Fruit fly (Drosophila melanogaster) whole organism, adult: ENCODE measurements around the gene sn.

ENCODE experiments used
- CG11617 ChIP-seq: fragments of 200-800 bp; sonication (Bioruptor generic); optimal IDR thresholded peaks from 2 replicates; lab custom pipeline; 2017; ENCODE audit warnings: mild to moderate bottlenecking, missing biosample characterization, missing genetic modification reagents, missing genetic modification characterization
- CG12768 ChIP-seq: fragments of 200-800 bp; sonication (Bioruptor generic); optimal IDR thresholded peaks from 2 replicates; lab custom pipeline; 2017; ENCODE audit warnings: missing biosample characterization, missing genetic modification characterization, mild to moderate bottlenecking, moderate library complexity, missing genetic modification reagents
- CG14711 ChIP-seq: fragments of 200-800 bp; sonication (Bioruptor generic); optimal IDR thresholded peaks from 2 replicates; lab custom pipeline; 2018; ENCODE audit warnings: missing biosample characterization, mild to moderate bottlenecking, missing genetic modification characterization, moderate library complexity
- CG1620 ChIP-seq: fragments of 200-800 bp; sonication (Bioruptor generic); optimal IDR thresholded peaks from 2 replicates; lab custom pipeline; 2016; ENCODE audit warnings: missing biosample characterization, missing genetic modification characterization
- CG33017 ChIP-seq: fragments of 200-800 bp; sonication (Bioruptor generic); optimal IDR thresholded peaks from 2 replicates; lab custom pipeline; 2018; ENCODE audit warnings: missing biosample characterization, mild to moderate bottlenecking, missing genetic modification characterization, moderate library complexity
- CG5204 ChIP-seq: fragments of 200-800 bp; sonication (Bioruptor generic); optimal IDR thresholded peaks from 2 replicates; lab custom pipeline; 2016; ENCODE audit warnings: missing biosample characterization, missing genetic modification characterization
- CG7045 ChIP-seq: fragments of 200-800 bp; sonication (Bioruptor generic); optimal IDR thresholded peaks from 2 replicates; lab custom pipeline; 2017; ENCODE audit warnings: missing biosample characterization, mild to moderate bottlenecking, missing genetic modification characterization
- CG7101 ChIP-seq: fragments of 200-800 bp; sonication (Bioruptor generic); optimal IDR thresholded peaks from 2 replicates; lab custom pipeline; 2018; ENCODE audit warnings: missing biosample characterization, mild to moderate bottlenecking, missing genetic modification characterization, moderate library complexity
- Clk ChIP-seq: fragments of 200-800 bp; sonication (Bioruptor generic); optimal IDR thresholded peaks from 2 replicates; lab custom pipeline; 2017; ENCODE audit warnings: missing biosample characterization, missing genetic modification characterization
- Crg-1 ChIP-seq: fragments of 200-800 bp; sonication (Bioruptor generic); optimal IDR thresholded peaks from 2 replicates; lab custom pipeline; 2016; ENCODE audit warnings: missing biosample characterization, missing genetic modification characterization
- Hr96 ChIP-seq: fragments of 200-800 bp; sonication (Bioruptor generic); optimal IDR thresholded peaks from 2 replicates; lab custom pipeline; 2016; ENCODE audit warnings: missing biosample characterization, missing genetic modification characterization
- Mnt ChIP-seq: fragments of 200-800 bp; sonication (Bioruptor generic); optimal IDR thresholded peaks from 2 replicates; lab custom pipeline; 2016; ENCODE audit warnings: missing biosample characterization, mild to moderate bottlenecking, missing genetic modification characterization
- bab1 ChIP-seq: fragments of 200-800 bp; sonication (Bioruptor generic); optimal IDR thresholded peaks from 3 replicates; lab custom pipeline; 2019; ENCODE audit warnings: missing biosample characterization, mild to moderate bottlenecking, missing genetic modification characterization, moderate library complexity
- cic ChIP-seq: fragments of 200-800 bp; sonication (Bioruptor generic); optimal IDR thresholded peaks from 2 replicates; lab custom pipeline; 2017; ENCODE audit warnings: missing biosample characterization, mild to moderate bottlenecking, missing genetic modification characterization, moderate library complexity
- cnc ChIP-seq, 2 experiments: fragments of >200 bp; optimal IDR thresholded peaks; 2 replicates each; lab custom pipeline; 2017
- kay ChIP-seq: fragments of 200-800 bp; sonication (Bioruptor generic); peaks from one replicate; lab custom pipeline; 2016; ENCODE audit warnings: missing biosample characterization, missing genetic modification characterization, borderline replicate concordance
- ovo ChIP-seq: fragments of 200-800 bp; sonication (Bioruptor generic); optimal IDR thresholded peaks from 2 replicates; lab custom pipeline; 2016; ENCODE audit warnings: missing biosample characterization, missing genetic modification characterization
- pad ChIP-seq: fragments of 200-800 bp; sonication (Bioruptor generic); optimal IDR thresholded peaks from 3 replicates; lab custom pipeline; 2017; ENCODE audit warnings: missing biosample characterization, missing genetic modification characterization, mild to moderate bottlenecking, moderate library complexity, missing genetic modification reagents
- tj ChIP-seq: fragments of 200-800 bp; sonication (Bioruptor generic); optimal IDR thresholded peaks from 3 replicates; lab custom pipeline; 2017; ENCODE audit warnings: missing biosample characterization, mild to moderate bottlenecking, missing genetic modification characterization, moderate library complexity
- toe ChIP-seq: fragments of 200-800 bp; sonication (Bioruptor generic); optimal IDR thresholded peaks from 2 replicates; lab custom pipeline; 2016; ENCODE audit warnings: missing biosample characterization, missing genetic modification characterization

Gene sn

DNA sequence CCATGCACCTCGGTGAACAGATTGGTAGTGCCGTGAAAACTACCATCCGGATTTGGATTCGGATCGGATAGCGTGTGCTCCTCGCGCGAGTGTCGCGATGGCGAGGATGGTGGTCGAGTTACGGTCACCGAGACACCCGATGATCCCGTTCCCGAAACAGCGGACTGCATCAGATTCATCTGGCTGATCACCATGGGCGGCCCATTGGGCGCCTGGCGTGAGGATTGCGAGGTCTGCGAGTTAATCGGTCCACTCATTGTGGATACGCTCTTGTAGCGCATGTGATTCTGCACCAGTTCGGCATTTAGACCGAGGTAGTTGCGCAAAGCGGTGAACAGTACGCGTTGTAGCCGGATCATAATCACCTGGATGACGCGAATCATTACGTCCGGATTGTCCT, at the start of gene sn:
sn (plus strand) TSS at position 301 of the 400 bp plus-strand sequence.
- TF ChIP-seq CG14711 (no peak), tj (GFP tag; lab: Kevin White, UChicago) (no peak), pad (GFP tag; lab: Kevin White, UChicago) (no peak), CG33017 (tag; lab: Kevin White, UChicago) (no peak), Crg-1 (GFP tag; lab: Kevin White, UChicago) (no peak), Clk (GFP tag; lab: Kevin White, UChicago) (no peak), Hr96 (GFP tag; lab: Kevin White, UChicago) (no peak), CG11617 (no peak), CG1620 (no peak), Mnt (no peak), CG7101 (tag; lab: Kevin White, UChicago) (no peak), ovo (GFP tag; lab: Kevin White, UChicago) (no peak), kay (GFP tag; lab: Kevin White, UChicago) (no peak), cnc (optimal IDR thresholded peaks at IDR 0.05; lab: Kevin White, UChicago) (no peak), CG12768 (no peak), cic (GFP tag; lab: Kevin White, UChicago) (no peak), toe (GFP tag; lab: Kevin White, UChicago) (no peak)

DNA sequence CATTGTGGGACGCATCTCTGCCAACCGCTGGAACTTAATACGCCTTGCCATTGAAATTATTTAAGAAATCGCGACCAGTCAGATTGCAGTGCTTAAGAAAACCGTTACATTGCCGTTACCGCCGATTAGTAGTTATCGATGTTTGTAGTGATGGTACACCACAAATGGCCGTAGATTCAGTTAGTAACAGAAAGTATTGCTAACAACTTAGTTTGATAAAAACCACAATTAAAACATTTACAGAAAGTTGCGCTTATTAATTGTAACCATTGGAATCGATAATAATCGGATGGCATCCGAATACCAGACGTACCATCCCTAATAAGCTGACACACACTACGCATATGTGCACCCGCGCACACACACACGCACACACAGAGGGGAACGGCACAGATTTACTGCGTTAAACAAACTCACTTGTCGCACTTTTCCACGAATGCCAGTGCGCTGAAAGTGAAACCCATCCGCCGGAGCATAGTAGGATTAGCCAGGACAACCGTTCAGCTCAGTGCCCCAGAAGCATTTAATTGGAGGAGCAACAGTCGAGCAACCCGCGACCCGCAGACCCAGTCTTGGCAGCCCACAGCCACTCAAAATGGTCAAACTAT, 43.6 kb upstream of the sn start, which contains the start of the genes hdm and Ykt6:
hdm (minus strand) TSS at position 51 of the 608 bp plus-strand sequence.
Ykt6 (plus strand) TSS at position 329 of the 608 bp plus-strand sequence.
- TF ChIP-seq kay (GFP tag; lab: Kevin White, UChicago), result no peak
- TF ChIP-seq CG33017 (tag; lab: Kevin White, UChicago), result peak; percentile 42
- no peak for TF ChIP-seq CG5204 (GFP tag; lab: Kevin White, UChicago)
- TF ChIP-seq tj (GFP tag; lab: Kevin White, UChicago), result peak; percentile 72
- TF ChIP-seq Hr96 (GFP tag; lab: Kevin White, UChicago), result no peak
- TF ChIP-seq CG1620, result peak; percentile 88
- TF ChIP-seq Crg-1 (GFP tag; lab: Kevin White, UChicago), result peak; percentile 84
- TF ChIP-seq ovo (GFP tag; lab: Kevin White, UChicago), result peak; percentile 92
- peak; percentile 91 for TF ChIP-seq bab1
- peak; percentile 83 for TF ChIP-seq Mnt
- peak; percentile 84 for TF ChIP-seq CG7101 (tag; lab: Kevin White, UChicago)
- peak; percentile 96 for TF ChIP-seq pad (GFP tag; lab: Kevin White, UChicago)
- peak; percentile 77 for TF ChIP-seq CG11617
- peak; percentile 11 for TF ChIP-seq cic (GFP tag; lab: Kevin White, UChicago)
- peak; percentile 86 for TF ChIP-seq toe (GFP tag; lab: Kevin White, UChicago)
- peak; percentile 38 for TF ChIP-seq CG12768
- TF ChIP-seq Clk (GFP tag; lab: Kevin White, UChicago), result no peak
- TF ChIP-seq CG7045 (GFP tag; lab: Kevin White, UChicago), result no peak
- TF ChIP-seq cnc (optimal IDR thresholded peaks at IDR 0.05; lab: Kevin White, UChicago), result no peak
- peak; percentile 82 for TF ChIP-seq CG14711

DNA sequence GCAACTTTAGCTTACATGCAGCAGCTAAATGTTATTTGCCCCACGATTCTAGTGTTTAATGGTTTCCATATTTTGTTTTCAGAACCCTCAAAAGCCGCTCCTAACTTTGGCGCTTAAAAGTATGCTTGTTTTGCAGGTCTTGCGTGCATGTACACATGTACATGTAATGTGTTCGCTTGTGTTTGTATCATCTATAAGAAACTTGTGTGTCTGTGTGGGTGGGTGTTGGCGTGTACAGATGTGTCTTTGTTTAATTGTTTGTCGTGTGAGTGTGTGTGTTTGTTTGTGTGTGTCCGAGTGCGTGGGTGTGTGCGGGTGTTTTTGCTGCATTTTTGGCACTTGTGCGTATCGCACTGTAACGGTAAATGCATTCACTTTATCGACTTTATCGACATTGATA, 40.8 kb upstream of the sn start:
- TF ChIP-seq pad (GFP tag; lab: Kevin White, UChicago) (no peak), CG1620 (no peak), CG11617 (no peak), Hr96 (GFP tag; lab: Kevin White, UChicago) (no peak)

DNA sequence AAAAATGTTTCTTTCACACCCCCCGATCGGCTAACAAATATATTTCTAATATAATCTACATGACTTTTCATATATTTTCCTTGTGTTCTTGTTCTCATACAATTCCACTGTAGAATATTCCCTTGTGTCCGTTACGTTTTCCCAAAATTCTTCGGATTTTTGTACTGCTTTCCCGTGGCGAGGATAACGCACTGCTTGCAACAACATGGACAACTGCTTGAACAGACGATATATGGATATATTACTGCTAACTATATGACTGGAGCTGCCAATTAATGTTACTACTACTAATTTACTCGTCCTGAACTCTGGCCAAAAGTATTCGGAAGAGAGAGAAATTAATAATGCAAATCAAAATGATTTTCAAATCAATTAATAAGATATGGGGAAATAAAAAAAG, 38.9 kb upstream of the sn start:
- TF ChIP-seq cic (GFP tag; lab: Kevin White, UChicago) (no peak), CG11617 (no peak), Crg-1 (GFP tag; lab: Kevin White, UChicago) (no peak), pad (GFP tag; lab: Kevin White, UChicago) (no peak), cnc (optimal IDR thresholded peaks at IDR 0.05; lab: Kevin White, UChicago) (no peak), CG33017 (tag; lab: Kevin White, UChicago) (no peak), bab1 (no peak), Clk (GFP tag; lab: Kevin White, UChicago) (no peak), CG1620 (no peak), CG7101 (tag; lab: Kevin White, UChicago) (no peak)

DNA sequence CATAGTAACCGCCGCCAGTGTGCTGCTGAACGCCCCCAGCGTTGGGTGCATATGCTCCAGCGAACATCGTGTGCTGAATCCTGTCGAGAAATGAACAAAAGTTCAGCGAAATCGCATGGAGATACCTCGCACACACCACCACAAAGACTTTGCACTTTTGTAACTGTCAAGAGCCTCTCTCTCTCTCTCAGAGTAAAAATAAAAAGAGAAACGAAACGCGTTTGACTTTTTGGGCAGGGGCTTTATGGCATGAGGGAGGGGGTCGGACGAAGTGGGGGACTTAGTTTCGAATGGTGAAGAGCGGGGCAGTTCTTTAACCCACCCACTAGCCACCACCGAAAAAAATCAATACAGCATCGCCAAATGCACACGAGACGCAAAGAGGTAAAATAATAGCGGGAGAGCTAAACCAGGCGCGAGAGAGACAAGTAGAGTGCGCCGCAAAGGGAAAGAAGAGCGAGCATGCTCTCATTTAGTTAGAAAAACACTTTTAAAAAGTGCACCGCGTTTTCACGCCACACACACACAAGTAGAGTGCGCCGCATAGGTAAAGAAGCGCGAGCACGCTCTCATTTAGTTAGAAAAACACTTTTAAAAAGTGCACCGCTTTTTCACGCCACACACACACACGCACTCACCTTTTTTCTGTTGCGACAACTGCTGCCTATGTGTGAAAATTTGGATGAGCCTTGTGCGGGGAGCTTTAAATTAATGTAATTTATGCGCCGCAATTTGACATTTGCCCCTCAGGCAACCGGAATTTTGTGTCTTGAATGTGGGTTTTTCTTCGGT, 33.4 kb upstream of the sn start:
- TF ChIP-seq ovo (GFP tag; lab: Kevin White, UChicago), result no peak
- TF ChIP-seq pad (GFP tag; lab: Kevin White, UChicago), result peak; percentile 25
- no peak for TF ChIP-seq kay (GFP tag; lab: Kevin White, UChicago)
- peak; percentile 8 for TF ChIP-seq tj (GFP tag; lab: Kevin White, UChicago)
- TF ChIP-seq CG12768, result peak; percentile 6
- TF ChIP-seq Clk (GFP tag; lab: Kevin White, UChicago), result no peak
- peak; percentile 19 for TF ChIP-seq CG7101 (tag; lab: Kevin White, UChicago)
- TF ChIP-seq CG33017 (tag; lab: Kevin White, UChicago), result no peak

DNA sequence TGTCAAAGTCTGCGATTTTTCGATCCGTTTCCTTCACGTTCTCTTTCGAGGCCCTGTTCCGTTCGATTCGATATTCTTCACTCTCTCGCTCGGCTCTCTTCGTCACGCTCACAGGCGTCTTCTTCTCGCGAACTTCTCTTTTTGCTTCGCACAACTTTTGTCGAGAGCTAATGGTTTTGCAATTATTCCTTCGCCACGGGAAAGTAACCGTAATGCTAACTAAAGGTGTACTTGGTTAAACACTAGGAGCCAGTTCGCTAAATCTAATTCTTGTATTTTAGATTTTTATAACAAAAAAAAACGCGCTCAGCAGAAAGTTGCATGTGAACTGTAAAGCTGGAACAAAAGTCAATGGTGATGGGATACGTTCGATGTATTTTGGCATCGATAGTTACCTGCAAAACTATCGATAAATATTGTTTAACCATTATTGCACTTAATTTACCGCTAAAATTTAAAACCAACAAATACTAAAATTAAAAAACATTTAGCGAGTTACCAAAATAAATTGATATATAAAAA, 32.7 kb upstream of the sn start, which contains the start of gene mahe:
mahe (minus strand) TSS at position 355 of the 522 bp plus-strand sequence.
- no peak for TF ChIP-seq Crg-1 (GFP tag; lab: Kevin White, UChicago)
- TF ChIP-seq CG5204 (GFP tag; lab: Kevin White, UChicago), result no peak
- TF ChIP-seq CG11617, result no peak
- TF ChIP-seq kay (GFP tag; lab: Kevin White, UChicago), result no peak
- TF ChIP-seq cnc (optimal IDR thresholded peaks at IDR 0.05; lab: Kevin White, UChicago), result no peak
- TF ChIP-seq toe (GFP tag; lab: Kevin White, UChicago), result no peak
- TF ChIP-seq CG14711, result peak; percentile 35
- no peak for TF ChIP-seq CG1620
- TF ChIP-seq Hr96 (GFP tag; lab: Kevin White, UChicago), result no peak
- peak; percentile 26 for TF ChIP-seq CG7101 (tag; lab: Kevin White, UChicago)
- TF ChIP-seq bab1, result peak; percentile 55
- peak; percentile 72 for TF ChIP-seq Mnt
- no peak for TF ChIP-seq CG7045 (GFP tag; lab: Kevin White, UChicago)
- no peak for TF ChIP-seq CG12768
- no peak for TF ChIP-seq CG33017 (tag; lab: Kevin White, UChicago)
- no peak for TF ChIP-seq cic (GFP tag; lab: Kevin White, UChicago)
- TF ChIP-seq tj (GFP tag; lab: Kevin White, UChicago), result peak; percentile 75
